Fruit fly (Drosophila melanogaster): ENCODE results near the gene GMF.

dm6 chr2L:16351805-16352584, 49.2 kb upstream of the GMF start:
- TF ChIP-seq CG3032 (tag; optimal IDR thresholded peaks at IDR 0.05) (no peak), CG32006 (GFP tag; optimal IDR thresholded peaks at IDR 0.05) (no peak), Lpt (GFP tag; optimal IDR thresholded peaks at IDR 0.05) (no peak), CG7368 (GFP tag; optimal IDR thresholded peaks at IDR 0.05) (no peak), CG1621 (tag; optimal IDR thresholded peaks at IDR 0.05) (no peak), spab (GFP tag; optimal IDR thresholded peaks at IDR 0.05) (no peak), CG8119 (GFP tag; IDR thresholded peaks at IDR 0.05) (no peak), CG8319 (GFP tag; optimal IDR thresholded peaks at IDR 0.05) (no peak), Gug (GFP tag; IDR thresholded peaks at IDR 0.05) (no peak), CG6163 (GFP tag; IDR thresholded peaks at IDR 0.05) (no peak; the same call in 2 of the 3 replicates), vri (GFP tag; optimal IDR thresholded peaks at IDR 0.05) (no peak), Ets21C (GFP tag; optimal IDR thresholded peaks at IDR 0.05) (no peak)

All from whole organism, prepupa.